Fruit fly (Drosophila melanogaster) whole organism, adult: Measurements from ENCODE around the gene CG1750.

Experiments used
- CG11617 ChIP-seq: fragments of 200-800 bp; sonication (Bioruptor generic); optimal IDR thresholded peaks from 2 replicates; lab custom pipeline; 2017; ENCODE audit warnings: mild to moderate bottlenecking, missing biosample characterization, missing genetic modification reagents, missing genetic modification characterization
- CG12768 ChIP-seq: fragments of 200-800 bp; sonication (Bioruptor generic); optimal IDR thresholded peaks from 2 replicates; lab custom pipeline; 2017; ENCODE audit warnings: missing biosample characterization, missing genetic modification characterization, mild to moderate bottlenecking, moderate library complexity, missing genetic modification reagents
- CG14711 ChIP-seq: fragments of 200-800 bp; sonication (Bioruptor generic); optimal IDR thresholded peaks from 2 replicates; lab custom pipeline; 2018; ENCODE audit warnings: missing biosample characterization, mild to moderate bottlenecking, missing genetic modification characterization, moderate library complexity
- CG1620 ChIP-seq: fragments of 200-800 bp; sonication (Bioruptor generic); optimal IDR thresholded peaks from 2 replicates; lab custom pipeline; 2016; ENCODE audit warnings: missing biosample characterization, missing genetic modification characterization
- CG33017 ChIP-seq: fragments of 200-800 bp; sonication (Bioruptor generic); optimal IDR thresholded peaks from 2 replicates; lab custom pipeline; 2018; ENCODE audit warnings: missing biosample characterization, mild to moderate bottlenecking, missing genetic modification characterization, moderate library complexity
- CG5204 ChIP-seq: fragments of 200-800 bp; sonication (Bioruptor generic); optimal IDR thresholded peaks from 2 replicates; lab custom pipeline; 2016; ENCODE audit warnings: missing biosample characterization, missing genetic modification characterization
- CG7045 ChIP-seq: fragments of 200-800 bp; sonication (Bioruptor generic); optimal IDR thresholded peaks from 2 replicates; lab custom pipeline; 2017; ENCODE audit warnings: missing biosample characterization, mild to moderate bottlenecking, missing genetic modification characterization
- CG7101 ChIP-seq: fragments of 200-800 bp; sonication (Bioruptor generic); optimal IDR thresholded peaks from 2 replicates; lab custom pipeline; 2018; ENCODE audit warnings: missing biosample characterization, mild to moderate bottlenecking, missing genetic modification characterization, moderate library complexity
- Clk ChIP-seq: fragments of 200-800 bp; sonication (Bioruptor generic); optimal IDR thresholded peaks from 2 replicates; lab custom pipeline; 2017; ENCODE audit warnings: missing biosample characterization, missing genetic modification characterization
- Crg-1 ChIP-seq: fragments of 200-800 bp; sonication (Bioruptor generic); optimal IDR thresholded peaks from 2 replicates; lab custom pipeline; 2016; ENCODE audit warnings: missing biosample characterization, missing genetic modification characterization
- Hr96 ChIP-seq: fragments of 200-800 bp; sonication (Bioruptor generic); optimal IDR thresholded peaks from 2 replicates; lab custom pipeline; 2016; ENCODE audit warnings: missing biosample characterization, missing genetic modification characterization
- Mnt ChIP-seq: fragments of 200-800 bp; sonication (Bioruptor generic); optimal IDR thresholded peaks from 2 replicates; lab custom pipeline; 2016; ENCODE audit warnings: missing biosample characterization, mild to moderate bottlenecking, missing genetic modification characterization
- bab1 ChIP-seq: fragments of 200-800 bp; sonication (Bioruptor generic); optimal IDR thresholded peaks from 3 replicates; lab custom pipeline; 2019; ENCODE audit warnings: missing biosample characterization, mild to moderate bottlenecking, missing genetic modification characterization, moderate library complexity
- cic ChIP-seq: fragments of 200-800 bp; sonication (Bioruptor generic); optimal IDR thresholded peaks from 2 replicates; lab custom pipeline; 2017; ENCODE audit warnings: missing biosample characterization, mild to moderate bottlenecking, missing genetic modification characterization, moderate library complexity
- cnc ChIP-seq, 2 experiments: fragments of >200 bp; optimal IDR thresholded peaks; 2 replicates each; lab custom pipeline; 2017
- kay ChIP-seq: fragments of 200-800 bp; sonication (Bioruptor generic); peaks from one replicate; lab custom pipeline; 2016; ENCODE audit warnings: missing biosample characterization, missing genetic modification characterization, borderline replicate concordance
- ovo ChIP-seq: fragments of 200-800 bp; sonication (Bioruptor generic); optimal IDR thresholded peaks from 2 replicates; lab custom pipeline; 2016; ENCODE audit warnings: missing biosample characterization, missing genetic modification characterization
- pad ChIP-seq: fragments of 200-800 bp; sonication (Bioruptor generic); optimal IDR thresholded peaks from 3 replicates; lab custom pipeline; 2017; ENCODE audit warnings: missing biosample characterization, missing genetic modification characterization, mild to moderate bottlenecking, moderate library complexity, missing genetic modification reagents
- tj ChIP-seq: fragments of 200-800 bp; sonication (Bioruptor generic); optimal IDR thresholded peaks from 3 replicates; lab custom pipeline; 2017; ENCODE audit warnings: missing biosample characterization, mild to moderate bottlenecking, missing genetic modification characterization, moderate library complexity
- toe ChIP-seq: fragments of 200-800 bp; sonication (Bioruptor generic); optimal IDR thresholded peaks from 2 replicates; lab custom pipeline; 2016; ENCODE audit warnings: missing biosample characterization, missing genetic modification characterization

The CG1750 gene

dm6 chr3R:31231134-31231533 lies 23.6 kb downstream of the CG1750 start:
- TF ChIP-seq CG7101 (tag; lab: Kevin White, UChicago) = no peak
- no peak for TF ChIP-seq toe (GFP tag; lab: Kevin White, UChicago)
- TF ChIP-seq cnc (optimal IDR thresholded peaks at IDR 0.05; lab: Kevin White, UChicago) = no peak
- TF ChIP-seq CG7045 (GFP tag; lab: Kevin White, UChicago) = no peak
- TF ChIP-seq Hr96 (GFP tag; lab: Kevin White, UChicago) = no peak

- TF ChIP-seq CG11617 (GFP tag; lab: Kevin White, UChicago) (peak; percentile 64), ovo (GFP tag; lab: Kevin White, UChicago) (no peak), CG5204 (no peak), CG14711 (peak; percentile 34), Mnt (GFP tag; lab: Kevin White, UChicago) (peak; percentile 81), tj (GFP tag; lab: Kevin White, UChicago) (peak; percentile 12), CG33017 (tag; lab: Kevin White, UChicago) (peak; percentile 53), pad (GFP tag; lab: Kevin White, UChicago) (peak; percentile 2), Hr96 (GFP tag; lab: Kevin White, UChicago) (peak; percentile 8), cnc (optimal IDR thresholded peaks at IDR 0.05; lab: Kevin White, UChicago) (no peak), CG12768 (GFP tag; lab: Kevin White, UChicago) (peak; percentile 1), kay (GFP tag; lab: Kevin White, UChicago) (no peak), toe (GFP tag; lab: Kevin White, UChicago) (no peak), Clk (GFP tag; lab: Kevin White, UChicago) (no peak), bab1 (GFP tag; lab: Kevin White, UChicago) (no peak), Crg-1 (peak; percentile 5), CG7045 (GFP tag; lab: Kevin White, UChicago) (no peak), cic (no peak), CG7101 (tag; lab: Kevin White, UChicago) (peak; percentile 70), CG1620 (GFP tag; lab: Kevin White, UChicago) (no peak)
Observed at dm6 chr3R:31225043-31225681, 29.5 kb downstream of the CG1750 start.

dm6 chr3R:31223971-31224860 lies 30.5 kb downstream of the CG1750 start:
- no peak for TF ChIP-seq CG7101 (tag; lab: Kevin White, UChicago)
- no peak for TF ChIP-seq Hr96 (GFP tag; lab: Kevin White, UChicago)
- TF ChIP-seq CG11617 (GFP tag; lab: Kevin White, UChicago) = no peak
- TF ChIP-seq ovo (GFP tag; lab: Kevin White, UChicago) = no peak
- TF ChIP-seq CG12768 (GFP tag; lab: Kevin White, UChicago) = no peak
- no peak for TF ChIP-seq cnc (optimal IDR thresholded peaks at IDR 0.05; lab: Kevin White, UChicago)
- no peak for TF ChIP-seq CG33017 (tag; lab: Kevin White, UChicago)
- peak; percentile 72 for TF ChIP-seq cic

- TF ChIP-seq CG33017 (tag; lab: Kevin White, UChicago) (no peak), CG7045 (GFP tag; lab: Kevin White, UChicago) (no peak), ovo (GFP tag; lab: Kevin White, UChicago) (no peak), kay (GFP tag; lab: Kevin White, UChicago) (no peak), bab1 (GFP tag; lab: Kevin White, UChicago) (no peak), Clk (GFP tag; lab: Kevin White, UChicago) (no peak), Crg-1 (no peak), CG5204 (no peak), tj (GFP tag; lab: Kevin White, UChicago) (no peak), toe (GFP tag; lab: Kevin White, UChicago) (no peak)
Observed at dm6 chr3R:31222890-31223569, 31.7 kb downstream of the CG1750 start.

- TF ChIP-seq pad (GFP tag; lab: Kevin White, UChicago) = peak; percentile 13
- no peak for TF ChIP-seq Mnt (GFP tag; lab: Kevin White, UChicago)
- peak; percentile 69 for TF ChIP-seq CG7045 (GFP tag; lab: Kevin White, UChicago)
- TF ChIP-seq ovo (GFP tag; lab: Kevin White, UChicago) = peak; percentile 17
- no peak for TF ChIP-seq CG5204
- TF ChIP-seq CG12768 (GFP tag; lab: Kevin White, UChicago) = no peak
- peak; percentile 63 for TF ChIP-seq CG33017 (tag; lab: Kevin White, UChicago)
- TF ChIP-seq tj (GFP tag; lab: Kevin White, UChicago) = no peak
- TF ChIP-seq Hr96 (GFP tag; lab: Kevin White, UChicago) = peak; percentile 42
- TF ChIP-seq CG11617 (GFP tag; lab: Kevin White, UChicago) = peak; percentile 63
- TF ChIP-seq CG7101 (tag; lab: Kevin White, UChicago) = peak; percentile 56
- no peak for TF ChIP-seq toe (GFP tag; lab: Kevin White, UChicago)
- no peak for TF ChIP-seq CG1620 (GFP tag; lab: Kevin White, UChicago)
- no peak for TF ChIP-seq CG14711
Observed at dm6 chr3R:31222125-31222889, 32.4 kb downstream of the CG1750 start.
